Worm (Caenorhabditis elegans): ENCODE data around the gene sri-65.

Gene sri-65

DNA sequence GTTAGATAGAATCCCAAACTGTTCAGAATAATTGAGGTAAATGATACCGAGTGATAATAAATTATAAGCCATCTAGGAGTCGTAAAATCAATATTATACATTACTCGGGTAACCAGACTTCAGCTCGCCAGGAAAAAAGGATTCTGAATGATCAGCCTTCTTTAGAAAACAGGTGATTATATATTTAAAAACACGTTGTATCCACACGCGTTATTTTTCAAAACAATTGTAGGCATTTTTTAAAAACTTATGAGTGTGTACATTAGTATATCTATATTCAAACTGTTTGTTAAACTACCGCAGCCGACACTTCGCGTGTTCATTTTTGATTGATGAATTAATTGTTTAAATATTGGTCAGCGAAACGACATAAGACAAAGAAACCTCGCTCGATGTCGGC is at the start of gene sri-65:
Gene sri-65, minus strand, starts transcription at position 101 of the 400 bp plus-strand sequence.
- no peak for TF ChIP-seq unc-62 (GFP tag; optimal IDR thresholded peaks at IDR 0.05)

DNA sequence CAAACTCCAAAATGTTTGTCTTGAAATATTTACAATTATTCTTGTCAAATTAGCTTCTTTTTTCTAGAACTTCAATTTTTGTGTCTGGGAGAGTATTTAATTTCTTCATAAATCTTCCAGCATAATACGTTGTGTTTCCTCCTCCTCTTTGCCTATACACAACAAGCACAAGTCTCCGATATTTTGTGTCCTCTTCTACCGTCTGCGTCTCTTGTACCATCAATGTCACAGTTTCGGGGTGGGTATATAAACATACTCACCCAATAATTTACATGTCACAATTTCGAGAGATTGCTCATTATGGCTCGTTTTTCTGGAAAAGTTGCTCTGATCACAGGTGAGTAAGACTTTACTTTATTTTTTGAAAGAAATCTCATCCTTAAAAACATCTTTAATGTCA is 49.4 kb upstream of the sri-65 start, which contains the start of gene F26D2.15:
Gene F26D2.15, plus strand, starts transcription at position 301 of the 400 bp plus-strand sequence.
- TF ChIP-seq unc-62 (GFP tag; optimal IDR thresholded peaks at IDR 0.05) = no peak

DNA sequence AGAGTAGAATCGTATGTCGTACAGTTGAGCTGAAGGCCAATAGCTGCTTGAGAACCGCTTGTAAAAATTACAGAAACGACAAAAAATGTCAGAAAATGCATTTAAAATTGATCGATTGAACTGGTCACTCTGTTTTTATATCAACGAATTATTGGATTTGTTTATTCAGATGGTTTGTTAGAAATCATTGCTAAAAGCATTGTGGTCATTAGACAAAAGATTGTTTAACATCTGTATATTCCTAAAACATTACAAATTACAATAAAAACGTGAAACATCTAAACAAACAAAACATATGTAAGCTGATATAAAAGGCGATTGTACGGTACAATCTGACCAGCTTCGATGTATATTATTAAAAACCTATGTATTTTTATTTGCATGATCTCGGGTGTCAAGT is 47.3 kb upstream of the sri-65 start, which contains the start of the genes F26D2.13 and F26D2.14:
Gene F26D2.13, minus strand, starts transcription at position 101 of the 400 bp plus-strand sequence.
Gene F26D2.14, plus strand, starts transcription at position 346 of the 400 bp plus-strand sequence.
- no peak for TF ChIP-seq unc-62 (GFP tag; optimal IDR thresholded peaks at IDR 0.05)

DNA sequence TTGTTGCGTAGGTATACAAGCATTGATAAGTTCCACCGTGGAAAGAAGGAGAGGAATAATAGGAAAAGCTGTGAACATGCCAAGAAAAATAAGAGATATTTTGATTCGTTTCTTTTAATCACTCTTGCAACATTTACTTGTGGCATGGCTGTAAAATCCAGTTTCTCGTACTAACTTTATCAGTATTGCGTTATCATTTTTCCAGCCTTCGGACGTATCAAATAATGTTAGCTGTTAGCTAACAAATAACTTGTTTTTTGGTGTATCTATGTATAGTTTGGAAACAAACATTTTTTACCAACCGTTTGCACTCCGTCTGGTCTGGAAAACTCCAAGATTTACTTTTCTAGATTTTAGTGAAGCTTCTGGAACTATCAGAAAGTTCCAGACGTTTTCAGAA is 45.3 kb upstream of the sri-65 start, which contains the start of gene clec-234:
Gene clec-234, minus strand, starts transcription at position 101 of the 400 bp plus-strand sequence.
- TF ChIP-seq unc-62 (GFP tag; optimal IDR thresholded peaks at IDR 0.05) = no peak

DNA sequence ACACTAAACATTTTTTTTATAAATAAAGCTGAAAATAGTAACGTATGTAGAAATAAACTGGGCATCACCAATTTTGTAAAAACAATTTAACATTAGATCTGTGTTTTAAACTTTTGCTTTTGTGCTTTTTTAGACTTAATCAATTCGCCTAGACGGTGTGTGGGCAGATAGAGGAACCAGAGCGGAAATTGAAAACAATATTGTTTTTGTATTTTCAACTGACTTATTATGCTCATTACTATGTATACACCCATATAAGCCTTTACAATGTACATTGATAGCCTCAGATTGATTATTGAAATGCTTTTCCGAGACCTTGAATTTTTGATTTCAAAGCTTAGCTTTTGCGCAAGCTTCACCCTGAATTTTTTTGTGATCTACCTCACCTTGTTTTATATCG is 41.8 kb upstream of the sri-65 start, which contains the start of gene str-73:
Gene str-73, plus strand, starts transcription at position 301 of the 400 bp plus-strand sequence.
- TF ChIP-seq unc-62 (GFP tag; optimal IDR thresholded peaks at IDR 0.05) = no peak

DNA sequence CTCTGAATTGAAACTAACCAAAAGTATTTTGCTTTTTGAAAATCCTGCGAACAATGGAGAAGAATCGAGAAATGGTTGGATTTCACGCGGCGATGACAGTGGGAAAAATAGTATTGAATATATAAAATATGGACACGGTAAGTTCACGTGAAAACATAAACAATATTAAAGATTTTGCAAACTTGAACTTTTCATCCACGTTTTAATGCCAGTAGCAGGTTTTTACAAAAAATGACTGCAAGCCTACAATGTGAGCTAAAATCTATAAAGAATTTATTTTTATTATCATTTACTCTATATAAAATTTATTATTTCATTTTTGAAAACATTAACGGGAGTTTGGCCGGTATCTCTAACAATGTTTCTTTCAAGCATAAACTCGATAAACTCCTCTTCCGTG is 41.3 kb upstream of the sri-65 start, which contains the start of gene F26D2.10:
Gene F26D2.10, minus strand, starts transcription at position 101 of the 400 bp plus-strand sequence.
- no peak for TF ChIP-seq unc-62 (GFP tag; optimal IDR thresholded peaks at IDR 0.05)

DNA sequence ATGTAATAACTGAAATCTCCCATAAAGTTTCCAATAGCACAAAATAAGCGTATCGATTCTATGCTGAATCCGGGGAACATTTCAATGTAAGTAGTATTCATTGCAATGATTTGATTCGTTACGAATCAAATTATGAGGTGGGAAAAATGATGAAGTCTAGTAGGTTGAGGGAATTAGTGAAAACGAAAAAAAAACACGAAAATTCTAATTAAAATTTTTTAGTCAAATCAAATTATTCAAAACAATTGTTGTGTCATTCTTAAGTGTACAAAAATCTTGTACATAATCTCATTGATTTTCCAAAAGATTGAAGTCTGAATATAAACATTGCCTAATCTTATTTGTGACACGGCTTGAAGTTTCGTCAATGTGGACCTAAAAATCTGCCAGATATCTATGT is 36.3 kb upstream of the sri-65 start, which contains the start of gene srw-29:
Gene srw-29, minus strand, starts transcription at position 101 of the 400 bp plus-strand sequence.
- TF ChIP-seq unc-62 (GFP tag; optimal IDR thresholded peaks at IDR 0.05) = no peak

DNA sequence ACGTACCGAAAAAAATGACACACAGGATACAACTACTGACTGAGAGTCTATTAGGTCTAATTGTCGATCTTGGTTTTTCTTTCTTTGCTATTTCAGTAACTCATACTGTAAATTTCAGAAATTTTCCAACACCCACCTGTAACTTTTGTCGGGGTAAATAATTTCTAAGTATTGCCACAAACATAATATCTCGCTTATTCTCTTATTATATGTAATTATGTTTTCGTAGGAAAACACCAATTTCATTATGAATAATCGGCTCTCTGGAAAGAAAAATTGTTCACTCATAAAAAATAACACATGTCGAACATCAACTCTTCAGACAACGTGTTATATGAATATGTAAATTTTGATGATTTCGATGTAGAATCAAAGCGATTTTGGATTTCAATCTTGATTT is 32.5 kb upstream of the sri-65 start, which contains the start of gene srw-48:
Gene srw-48, plus strand, starts transcription at position 301 of the 400 bp plus-strand sequence.
- no peak for TF ChIP-seq unc-62 (GFP tag; optimal IDR thresholded peaks at IDR 0.05)

DNA sequence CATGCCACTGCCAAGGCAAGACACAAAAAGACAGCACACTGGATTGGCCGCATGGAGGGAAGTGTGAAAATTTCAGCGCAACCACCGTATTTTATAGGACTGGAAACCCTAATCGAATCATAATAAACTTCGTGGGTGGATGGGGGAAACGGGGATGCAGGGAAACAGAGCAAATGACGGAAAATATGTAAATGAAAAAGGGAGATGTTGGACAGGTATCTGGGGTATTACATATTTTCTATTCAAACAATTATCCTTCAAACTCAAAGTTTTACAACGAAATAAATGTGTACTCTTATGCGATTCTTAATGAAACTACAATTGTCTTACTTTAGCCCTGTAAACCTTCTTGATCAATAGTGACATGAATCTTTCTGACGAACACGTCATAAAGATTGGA is 31.6 kb upstream of the sri-65 start, which contains the start of gene F26D2.16:
Gene F26D2.16, minus strand, starts transcription at position 101 of the 400 bp plus-strand sequence.
- TF ChIP-seq unc-62 (GFP tag; optimal IDR thresholded peaks at IDR 0.05) = no peak

DNA sequence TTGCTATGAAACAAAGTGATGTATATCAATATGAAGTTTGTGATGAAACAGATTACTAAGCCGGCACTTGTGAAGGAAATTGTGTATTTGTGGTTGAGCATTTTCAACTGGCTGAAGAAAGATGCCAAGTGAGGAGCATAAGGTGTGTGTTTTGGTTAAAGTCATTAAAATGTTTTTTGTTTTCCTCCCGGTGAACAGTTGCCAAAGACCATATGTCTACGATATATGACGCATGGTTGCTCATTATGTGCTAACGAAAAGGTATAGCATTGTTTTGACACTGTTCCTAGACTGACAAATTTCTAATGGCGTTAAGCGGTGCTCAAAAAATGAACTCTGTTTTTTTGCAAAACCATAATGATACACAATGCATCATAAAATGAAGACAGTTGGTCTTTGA is 28.8 kb upstream of the sri-65 start, which contains the start of gene str-55:
Gene str-55, minus strand, starts transcription at position 101 of the 400 bp plus-strand sequence.
- no peak for TF ChIP-seq unc-62 (GFP tag; optimal IDR thresholded peaks at IDR 0.05)

DNA sequence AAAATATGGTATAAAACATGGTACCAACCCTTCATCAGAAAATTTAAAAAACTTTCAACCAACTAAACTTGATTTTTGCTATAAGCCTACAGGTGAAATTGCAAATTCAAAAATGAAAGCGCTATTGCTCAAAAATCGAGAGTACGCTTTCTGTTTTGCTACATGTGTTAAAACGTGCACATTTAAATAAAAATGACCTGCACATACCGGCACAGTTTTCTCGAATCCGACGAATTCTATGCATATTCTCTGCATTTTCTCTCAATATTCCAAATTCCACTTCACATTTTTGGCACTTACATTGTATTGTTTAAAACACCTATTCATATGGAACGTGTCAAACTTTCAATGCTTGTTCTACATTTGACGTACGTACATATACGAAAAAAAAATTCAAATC is 22.4 kb upstream of the sri-65 start, which contains the start of gene srh-145:
Gene srh-145, plus strand, starts transcription at position 193 of the 400 bp plus-strand sequence.
- TF ChIP-seq unc-62 (GFP tag; optimal IDR thresholded peaks at IDR 0.05) = no peak

DNA sequence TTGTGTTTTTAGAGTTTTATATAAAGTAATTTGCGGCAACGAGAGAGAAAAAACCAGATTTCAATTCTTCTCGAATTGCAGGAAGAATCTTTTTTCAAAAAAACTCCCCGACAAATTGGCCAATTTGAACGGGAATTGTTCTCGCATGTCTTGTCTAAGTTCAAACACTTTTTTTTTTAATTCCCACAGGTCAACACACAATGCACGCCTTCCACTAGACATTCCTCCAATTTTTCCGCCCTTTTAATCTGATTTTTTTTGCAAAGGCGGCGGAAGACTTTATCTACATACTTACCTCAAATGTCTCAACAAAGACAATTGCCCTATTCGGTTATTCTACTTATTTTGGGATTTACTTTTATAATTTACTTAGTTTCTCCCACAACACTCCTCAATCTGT is 19.5 kb upstream of the sri-65 start, which contains the start of gene F26D2.3:
Gene F26D2.3, plus strand, starts transcription at position 301 of the 400 bp plus-strand sequence.
- TF ChIP-seq unc-62 (GFP tag; optimal IDR thresholded peaks at IDR 0.05) = no peak

DNA sequence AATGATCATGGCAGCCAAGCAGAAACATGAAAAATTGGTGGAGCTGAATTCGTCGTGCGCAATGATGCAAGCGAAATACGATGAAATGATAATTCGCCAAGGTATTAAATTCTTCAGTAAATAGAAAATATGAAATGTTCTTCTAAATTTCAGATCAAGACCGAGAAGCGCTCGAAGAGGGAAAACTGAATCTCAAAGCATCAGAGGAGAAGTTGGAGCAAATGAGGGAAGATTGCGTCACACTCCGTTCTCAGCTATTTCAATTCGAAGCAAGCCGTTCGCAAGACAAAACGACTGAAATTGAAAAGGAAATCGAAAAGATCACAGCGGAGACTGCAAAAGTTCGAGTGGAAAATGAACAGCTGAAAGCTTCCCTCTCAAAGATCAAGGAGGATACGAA is 18.2 kb upstream of the sri-65 start:
- no peak for TF ChIP-seq unc-62 (GFP tag; optimal IDR thresholded peaks at IDR 0.05)

DNA sequence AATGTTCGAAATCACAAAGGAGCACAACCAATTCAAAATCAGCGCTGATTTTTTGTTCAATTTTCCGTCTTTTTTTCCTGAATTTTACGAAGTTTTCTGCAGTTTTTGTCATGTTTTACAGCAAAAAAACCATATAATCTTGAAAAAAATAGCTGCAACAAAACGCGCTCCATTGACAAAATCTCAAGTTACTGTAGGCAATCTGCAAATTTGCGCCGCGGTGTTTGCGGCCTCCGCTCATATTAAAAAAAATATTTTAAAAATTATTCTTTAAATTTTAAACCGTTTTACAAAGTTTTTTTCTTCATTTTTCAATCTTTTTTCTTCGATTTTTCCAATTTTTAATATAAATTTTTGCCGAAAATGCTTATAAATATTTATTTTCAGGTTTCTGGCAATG is 17.2 kb upstream of the sri-65 start:
- no peak for TF ChIP-seq unc-62 (GFP tag; optimal IDR thresholded peaks at IDR 0.05)

DNA sequence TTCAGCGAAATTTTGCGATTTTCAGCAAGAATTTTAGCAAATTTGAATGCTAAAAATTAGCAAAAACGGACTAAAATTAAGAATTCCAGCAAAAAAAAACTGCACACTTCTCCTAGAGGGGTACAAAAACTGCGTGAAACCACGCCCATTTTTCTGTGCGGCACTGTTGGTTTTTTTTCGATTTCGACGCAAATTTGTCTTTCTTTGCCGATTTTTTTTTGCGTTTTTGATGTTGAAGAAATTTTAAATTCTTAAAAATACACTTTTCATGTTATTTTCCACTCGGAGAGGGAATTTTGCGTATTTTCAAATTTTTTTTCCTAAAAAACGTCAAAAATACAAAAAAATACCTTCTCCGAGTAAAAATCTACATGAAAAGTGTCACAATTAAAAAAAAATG is 15.8 kb upstream of the sri-65 start, which contains the start of gene syp-1:
Gene syp-1, plus strand, starts transcription at position 301 of the 400 bp plus-strand sequence.
- no peak for TF ChIP-seq unc-62 (GFP tag; optimal IDR thresholded peaks at IDR 0.05)

DNA sequence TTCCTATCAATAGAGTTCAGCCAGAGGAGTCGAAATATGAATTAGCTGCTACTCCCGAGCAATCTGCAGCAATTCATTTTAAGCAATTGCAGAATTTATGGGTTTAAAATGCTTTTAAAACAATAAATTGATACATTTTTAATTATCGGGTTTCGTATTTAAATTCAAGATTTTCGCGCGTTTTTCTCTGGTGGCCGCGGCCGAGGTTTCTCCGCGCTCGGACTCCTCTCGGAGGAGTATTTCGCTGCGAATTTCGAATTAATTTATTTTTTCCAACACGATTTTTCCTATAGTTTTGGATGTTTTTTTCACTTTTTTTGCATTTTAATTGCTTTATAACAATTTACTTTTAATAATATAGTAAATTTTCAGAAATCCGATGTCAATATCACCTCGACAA is 13.4 kb upstream of the sri-65 start, which contains the start of gene F13A7.14:
Gene F13A7.14, plus strand, starts transcription at position 373 of the 400 bp plus-strand sequence.
- TF ChIP-seq unc-62 (GFP tag; optimal IDR thresholded peaks at IDR 0.05) = no peak

DNA sequence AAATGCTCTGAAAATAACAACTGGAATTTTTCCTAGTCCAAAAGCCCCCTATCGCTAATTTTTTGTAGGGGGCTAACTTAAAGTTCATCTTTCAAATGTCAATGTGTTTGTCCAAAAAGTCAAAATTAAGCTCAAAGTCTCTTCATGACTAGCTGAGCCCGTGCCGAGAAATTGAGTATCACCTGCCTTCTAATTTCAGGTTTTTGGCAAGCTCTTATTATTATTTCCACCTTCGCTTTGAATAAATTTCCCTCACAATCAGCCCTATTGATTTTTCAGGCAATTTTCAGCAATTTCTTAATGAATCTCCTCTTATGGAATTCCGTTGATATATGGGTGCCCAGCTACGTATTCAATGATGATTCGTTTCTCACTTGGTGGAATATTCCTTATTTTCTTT is 11.2 kb upstream of the sri-65 start, which contains the start of gene sre-36:
Gene sre-36, plus strand, starts transcription at position 301 of the 400 bp plus-strand sequence.
- TF ChIP-seq unc-62 (GFP tag; optimal IDR thresholded peaks at IDR 0.05) = no peak

Measured in whole organism, dauer.